Worm (Caenorhabditis elegans): ENCODE results near the gene Y38H6C.18.

The Y38H6C.18 gene

DNA sequence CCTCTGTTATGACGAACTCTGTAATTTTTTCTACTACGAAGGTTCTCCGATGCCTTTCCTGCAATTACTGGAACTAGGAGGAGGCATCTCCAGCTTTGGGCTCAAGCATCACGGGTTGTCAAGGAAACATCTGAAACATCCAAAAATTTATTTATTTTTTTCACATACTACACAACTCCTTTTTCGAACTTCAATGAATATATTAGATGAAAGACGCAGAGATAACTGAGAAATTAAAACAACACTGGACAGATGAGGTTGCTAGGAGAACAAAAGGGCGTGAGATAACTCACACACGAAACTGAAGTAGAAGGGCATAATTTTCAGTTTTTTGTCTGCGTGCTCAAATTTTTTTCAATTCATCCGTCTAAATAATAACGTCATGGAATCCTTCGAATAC is 19.5 kb downstream of the Y38H6C.18 start, which contains the start of gene Y38H6C.13:
Gene Y38H6C.13, plus strand, starts transcription at position 301 of the 400 bp plus-strand sequence.
- TF ChIP-seq ceh-8 (GFP tag; optimal IDR thresholded peaks at IDR 0.05) (no peak), fkh-10 (GFP tag; optimal IDR thresholded peaks at IDR 0.05) (no peak), Y116A8C.19 (tag; optimal IDR thresholded peaks at IDR 0.05; ENCODE audit: borderline replicate concordance) (no peak), alr-1 (tag; optimal IDR thresholded peaks at IDR 0.05; ENCODE audit: borderline replicate concordance) (no peak), ets-5 (GFP tag; IDR thresholded peaks at IDR 0.05) (no peak), fkh-8 (tag; optimal IDR thresholded peaks at IDR 0.05) (peak; percentile 3), skn-1 (tag; optimal IDR thresholded peaks at IDR 0.05) (no peak), mep-1 (tag; optimal IDR thresholded peaks at IDR 0.05) (no peak)

DNA sequence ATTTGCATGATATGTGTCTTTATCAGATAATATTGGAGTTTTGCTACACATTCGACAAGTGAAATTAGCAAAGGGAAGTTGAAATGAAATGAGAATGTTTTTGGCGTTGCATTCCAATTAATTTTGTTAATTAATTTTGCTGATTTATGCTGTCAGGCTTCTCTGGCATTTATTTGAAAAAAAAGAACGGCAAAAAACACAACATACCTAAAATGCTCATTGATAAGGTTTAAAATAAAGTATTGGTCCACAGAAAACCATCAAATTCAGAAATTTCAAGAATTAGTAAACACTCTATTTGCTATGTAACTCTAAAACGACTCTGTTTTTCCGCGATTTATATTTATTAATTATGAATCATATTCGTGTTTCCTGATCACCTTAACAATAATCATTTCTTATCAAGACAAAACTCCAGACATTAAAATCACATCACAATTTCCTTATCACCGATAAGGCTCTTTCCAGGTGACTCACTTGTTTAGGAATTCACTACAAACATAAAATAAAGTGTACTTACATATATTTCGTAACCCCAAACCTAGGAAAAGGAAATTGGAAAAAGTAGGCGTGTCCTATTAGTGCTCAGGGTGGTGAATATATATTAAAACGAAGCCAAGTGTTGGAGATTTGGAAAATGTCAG is 21.0 kb downstream of the Y38H6C.18 start, which contains the start of the genes srh-166 and Y38H6C.24:
Gene srh-166, minus strand, starts transcription at position 51 of the 644 bp plus-strand sequence.
Gene Y38H6C.24, plus strand, starts transcription at position 620 of the 644 bp plus-strand sequence.
- TF ChIP-seq nhr-20 (tag; optimal IDR thresholded peaks at IDR 0.05), result peak; percentile 23
- TF ChIP-seq ztf-4 (tag; optimal IDR thresholded peaks at IDR 0.05), result no peak
- TF ChIP-seq pqm-1 (tag; optimal IDR thresholded peaks at IDR 0.05), result peak; percentile 86
- no peak for TF ChIP-seq C04F5.9 (tag; optimal IDR thresholded peaks at IDR 0.05)
- no peak for TF ChIP-seq irx-1 (tag; optimal IDR thresholded peaks at IDR 0.05)
- TF ChIP-seq fkh-10 (GFP tag; optimal IDR thresholded peaks at IDR 0.05), result no peak
- no peak for TF ChIP-seq elt-3 (tag; optimal IDR thresholded peaks at IDR 0.05)
- no peak for TF ChIP-seq swsn-7 (tag; optimal IDR thresholded peaks at IDR 0.05)
- no peak for TF ChIP-seq nhr-84 (tag; optimal IDR thresholded peaks at IDR 0.05)
- no peak for TF ChIP-seq snpc-4 (tag; optimal IDR thresholded peaks at IDR 0.05)
- no peak for TF ChIP-seq isw-1 (GFP tag; IDR thresholded peaks at IDR 0.05)
- TF ChIP-seq aha-1 (tag; optimal IDR thresholded peaks at IDR 0.05), result no peak
- TF ChIP-seq sox-4 (tag; optimal IDR thresholded peaks at IDR 0.05), result no peak
- peak; percentile 77 for TF ChIP-seq elt-2 (tag; optimal IDR thresholded peaks at IDR 0.05)
- TF ChIP-seq sup-37 (GFP tag; optimal IDR thresholded peaks at IDR 0.05), result no peak
- TF ChIP-seq fos-1 (tag; optimal IDR thresholded peaks at IDR 0.05), result no peak
- TF ChIP-seq pag-3 (tag; optimal IDR thresholded peaks at IDR 0.05; ENCODE audit: borderline replicate concordance, insufficient read depth), result no peak
- TF ChIP-seq ztf-11 (tag; optimal IDR thresholded peaks at IDR 0.05), result no peak
- no peak for TF ChIP-seq nhr-11 (tag; optimal IDR thresholded peaks at IDR 0.05)
- TF ChIP-seq lin-13 (GFP tag; optimal IDR thresholded peaks at IDR 0.05), result no peak
- no peak for TF ChIP-seq F16B12.6 (tag; optimal IDR thresholded peaks at IDR 0.05)
- TF ChIP-seq mdl-1 (tag; optimal IDR thresholded peaks at IDR 0.05), result no peak

DNA sequence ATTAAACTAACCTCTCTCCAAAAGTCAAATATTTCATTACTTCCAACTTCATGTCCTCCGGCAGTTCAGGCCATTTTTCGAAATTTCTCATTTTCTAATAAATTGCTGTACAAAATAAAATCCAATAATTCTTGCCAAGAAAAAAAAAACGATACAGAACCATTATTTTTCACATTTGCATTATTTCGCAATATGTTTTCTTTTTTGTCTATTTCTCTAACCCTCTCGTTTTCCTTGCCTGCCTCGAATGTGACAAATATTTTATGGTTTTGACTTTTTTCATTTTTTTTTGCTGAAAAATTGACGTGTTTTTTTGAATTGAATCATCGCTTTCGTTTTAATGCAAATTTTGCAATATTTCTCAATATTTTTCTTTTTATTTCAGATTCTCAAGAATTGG is 24.7 kb downstream of the Y38H6C.18 start, which contains the start of the genes Y38H6C.9 and fbxa-150:
Gene Y38H6C.9, minus strand, starts transcription at position 52 of the 400 bp plus-strand sequence.
Gene fbxa-150, plus strand, starts transcription at position 380 of the 400 bp plus-strand sequence.
- TF ChIP-seq aha-1 (tag; optimal IDR thresholded peaks at IDR 0.05) (no peak), skn-1 (tag; optimal IDR thresholded peaks at IDR 0.05) (peak; percentile 8), dpl-1 (GFP tag; optimal IDR thresholded peaks at IDR 0.05) (peak in 1 of 3 experiments; percentile 19), elt-3 (tag; optimal IDR thresholded peaks at IDR 0.05) (no peak), vab-15 (tag; optimal IDR thresholded peaks at IDR 0.05) (no peak), grh-1 (GFP tag; IDR thresholded peaks at IDR 0.05) (no peak), zip-4 (GFP tag; optimal IDR thresholded peaks at IDR 0.05) (peak; percentile 95), efl-1 (optimal IDR thresholded peaks at IDR 0.05) (peak; percentile 1 to 25), efl-1 (GFP tag; optimal IDR thresholded peaks at IDR 0.05 in 1 of 2) (peak in 1 of 2 experiments; percentile 8), unc-86 (tag; optimal IDR thresholded peaks at IDR 0.05) (no peak), blmp-1 (tag; optimal IDR thresholded peaks at IDR 0.05) (no peak), mep-1 (tag; optimal IDR thresholded peaks at IDR 0.05) (peak; percentile 45), lsy-2 (tag; optimal IDR thresholded peaks at IDR 0.05) (no peak), mdl-1 (tag; optimal IDR thresholded peaks at IDR 0.05) (no peak)

All from whole organism, L1 larva.